Worm (Caenorhabditis elegans) whole organism, late embryonic: ENCODE results near the gene D1014.7.

Experiments used
- K02D7.2 ChIP-seq: sonication (generic microtip); optimal IDR thresholded peaks from 2 replicates; lab custom pipeline; 2017; ENCODE audit warnings: mild to moderate bottlenecking, missing genetic modification characterization, missing compliant biosample characterization
- ceh-34 ChIP-seq: sonication (generic microtip); optimal IDR thresholded peaks from 2 replicates; lab custom pipeline; 2016; ENCODE audit warnings: mild to moderate bottlenecking, missing genetic modification characterization, missing compliant biosample characterization
- elt-4 ChIP-seq: sonication (generic microtip); optimal IDR thresholded peaks from 2 replicates; lab custom pipeline; 2016; ENCODE audit warnings: missing genetic modification characterization, missing compliant biosample characterization
- fax-1 ChIP-seq: sonication (generic microtip); optimal IDR thresholded peaks from 2 replicates; lab custom pipeline; 2016; ENCODE audit warnings: missing genotype, missing genetic modification characterization, missing compliant biosample characterization
- nhr-11 ChIP-seq: fragments of 150-350 bp; optimal IDR thresholded peaks from 2 replicates; lab custom pipeline; 2014; ENCODE audit warnings: missing biosample characterization, missing genetic modification characterization
- pag-3 ChIP-seq: sonication (generic microtip); optimal IDR thresholded peaks from 2 replicates; lab custom pipeline; 2016; ENCODE audit warnings: missing compliant biosample characterization, missing genetic modification characterization, borderline replicate concordance
- pha-4 ChIP-seq: fragments of 150-350 bp; optimal IDR thresholded peaks from 2 replicates; lab custom pipeline; 2018; ENCODE audit warnings: missing biosample characterization, missing genetic modification reagents, missing genetic modification characterization
- ref-2 ChIP-seq: sonication (generic microtip); optimal IDR thresholded peaks from 2 replicates; lab custom pipeline; 2016; ENCODE audit warnings: missing genetic modification characterization, missing compliant biosample characterization
- sox-4 ChIP-seq: sonication (generic microtip); optimal IDR thresholded peaks from 2 replicates; lab custom pipeline; 2017; ENCODE audit warnings: mild to moderate bottlenecking, missing genetic modification characterization, inconsistent platforms, missing compliant biosample characterization
- tbx-2 ChIP-seq: sonication (generic microtip); optimal IDR thresholded peaks from 2 replicates; lab custom pipeline; 2016; ENCODE audit warnings: missing genetic modification characterization, missing compliant biosample characterization

DNA sequence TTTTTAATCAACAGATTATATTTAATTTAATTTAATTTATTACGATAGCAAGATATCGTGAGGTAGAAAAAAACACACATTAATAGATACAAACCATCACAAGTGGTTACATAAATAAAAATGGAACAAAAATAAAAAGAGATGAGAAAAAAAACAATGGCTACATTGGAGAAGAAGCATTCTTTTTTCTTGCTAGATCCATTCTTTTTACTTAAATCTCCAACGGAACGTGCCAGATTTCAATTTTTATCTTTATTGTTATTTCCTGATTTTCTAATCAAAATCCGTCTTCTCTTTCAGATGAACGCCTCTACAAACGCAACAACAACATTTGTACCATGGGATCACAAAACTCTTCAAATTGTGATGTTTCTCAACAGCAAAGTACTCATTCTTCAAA lies 25.5 kb downstream of the D1014.7 start, which contains the start of gene D1014.2:
- TF ChIP-seq ceh-34 (no peak), nhr-11 (no peak), K02D7.2 (tag; lab: Kevin White, UChicago) (no peak), pha-4 (no peak), fax-1 (no peak), ref-2 (tag; lab: Kevin White, UChicago) (no peak), elt-4 (tag; lab: Kevin White, UChicago) (no peak), pag-3 (tag; lab: Kevin White, UChicago) (no peak), sox-4 (no peak), tbx-2 (no peak)
